Fruit fly (Drosophila melanogaster) whole organism, pupa: ENCODE data around the gene robl37BC.

ENCODE experiments used
- CG34367 ChIP-seq: fragments of 200-800 bp; sonication (Bioruptor generic); optimal IDR thresholded peaks from 2 replicates; lab custom pipeline; 2018; ENCODE audit warnings: missing biosample characterization, mild to moderate bottlenecking, missing genetic modification characterization
- CG9948 ChIP-seq: fragments of 200-800 bp; sonication (Bioruptor generic); optimal IDR thresholded peaks from 2 replicates; lab custom pipeline; 2018; ENCODE audit warnings: missing biosample characterization, mild to moderate bottlenecking, missing genetic modification characterization, moderate library complexity
- D1 ChIP-seq: fragments of 200-800 bp; sonication (Bioruptor generic); optimal IDR thresholded peaks from 2 replicates; lab custom pipeline; 2018; ENCODE audit warnings: missing biosample characterization, mild to moderate bottlenecking, missing genetic modification characterization, moderate library complexity
- Ets98B ChIP-seq: fragments of 200-800 bp; sonication (Bioruptor generic); IDR thresholded peaks from 2 replicates; pipeline ENCODE4 v1.3.6; 2022; ENCODE audit warnings: missing biosample characterization, missing genetic modification characterization
- Snoo ChIP-seq: fragments of 200-800 bp; sonication (Bioruptor generic); optimal IDR thresholded peaks from 3 replicates; lab custom pipeline; 2017; ENCODE audit warnings: missing biosample characterization, mild to moderate bottlenecking, missing genetic modification characterization, inconsistent platforms

DNA sequence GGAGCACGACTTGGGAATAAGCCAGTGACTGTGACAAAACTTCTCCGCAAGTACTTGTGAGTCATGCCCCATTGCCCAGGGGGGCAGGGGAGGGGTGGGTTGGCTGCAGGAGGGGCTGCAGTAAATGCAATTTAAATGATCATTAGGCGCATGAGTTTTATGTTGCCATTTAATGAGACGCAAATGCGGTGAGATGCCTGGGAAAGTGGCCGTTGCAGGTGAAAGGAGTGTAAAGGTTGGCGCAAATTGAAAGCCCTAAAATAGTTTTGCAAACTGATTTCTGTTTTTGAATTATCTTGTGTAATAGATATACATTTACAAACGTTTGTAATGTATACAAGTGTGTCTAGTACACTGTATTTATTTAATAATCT lies 24.6 kb upstream of the robl37BC start:
- TF ChIP-seq Ets98B (GFP tag; lab: Robert Waterston, UW) (no peak), Snoo (tag; lab: Kevin White, UChicago) (no peak), CG9948 (tag; lab: Kevin White, UChicago) (no peak), D1 (tag; lab: Kevin White, UChicago) (no peak), CG34367 (tag; lab: Kevin White, UChicago) (no peak)
